Worm (Caenorhabditis elegans): ENCODE results near the gene lnkn-1.

Gene lnkn-1

ce11 chrIII:8937571-8937970, 47.5 kb downstream of the lnkn-1 start (continued):
- no peak for TF ChIP-seq ztf-1 (GFP tag; conservative IDR thresholded peaks at IDR 0.05)
- no peak for TF ChIP-seq unc-39 (tag; optimal IDR thresholded peaks at IDR 0.05)
- TF ChIP-seq unc-62 (GFP tag; optimal IDR thresholded peaks at IDR 0.05), result no peak
- TF ChIP-seq nhr-6 (tag; optimal IDR thresholded peaks at IDR 0.05), result no peak
- no peak for TF ChIP-seq ztf-11 (tag; optimal IDR thresholded peaks at IDR 0.05)
- no peak for TF ChIP-seq R02D3.7 (tag; optimal IDR thresholded peaks at IDR 0.05)
- peak; percentile 88 for TF ChIP-seq fos-1 (tag; optimal IDR thresholded peaks at IDR 0.05)
- TF ChIP-seq C34F6.9 (tag; optimal IDR thresholded peaks at IDR 0.05), result peak; percentile 81
- no peak for TF ChIP-seq elt-3 (tag; optimal IDR thresholded peaks at IDR 0.05)
